Worm (Caenorhabditis elegans) whole organism, late embryonic: ENCODE measurements around the gene sgo-1.

Experiments used
- ets-4 ChIP-seq: sonication (generic microtip); optimal IDR thresholded peaks from 2 replicates; lab custom pipeline; 2016; ENCODE audit warnings: missing genetic modification characterization, missing compliant biosample characterization
- hlh-6 ChIP-seq: sonication (generic microtip); optimal IDR thresholded peaks from 2 replicates; lab custom pipeline; 2016; ENCODE audit warnings: missing genotype, missing genetic modification characterization, missing compliant biosample characterization
- ttx-3 ChIP-seq: sonication (generic microtip); optimal IDR thresholded peaks from 2 replicates; lab custom pipeline; 2016; ENCODE audit warnings: missing genetic modification reagents, missing genetic modification characterization, missing compliant biosample characterization

DNA sequence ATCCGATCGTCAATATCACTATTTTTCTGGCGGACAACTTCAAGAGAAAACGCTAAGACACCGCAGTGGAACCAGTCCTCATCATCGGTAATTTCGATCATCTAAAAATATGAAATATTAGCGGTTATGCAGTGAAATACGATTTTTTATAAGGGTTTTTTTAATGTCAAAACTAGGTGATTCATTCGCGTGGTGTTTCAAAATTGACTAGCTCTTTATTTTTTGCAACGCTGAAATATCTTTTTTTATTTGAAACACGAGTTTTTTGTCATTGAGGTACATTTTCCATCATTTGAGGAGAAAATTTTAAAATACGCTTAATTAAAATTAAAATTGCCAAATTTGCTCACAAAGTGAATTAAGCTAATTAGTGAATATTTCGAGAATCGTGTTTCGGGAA is 36.8 kb downstream of the sgo-1 start, which contains the start of gene dsb-3:
- TF ChIP-seq ttx-3 (tag; lab: Kevin White, UChicago) = no peak
- TF ChIP-seq ets-4 = no peak
- no peak for TF ChIP-seq hlh-6 (tag; lab: Kevin White, UChicago)
